Worm (Caenorhabditis elegans) whole organism, L2 larva: ENCODE data around the gene F02C9.1.

Source experiments
- C34F6.9 ChIP-seq: fragments of 150-350 bp; optimal IDR thresholded peaks from 2 replicates; lab custom pipeline; 2014; ENCODE audit warnings: missing biosample characterization, missing genetic modification characterization
- R02D3.7 ChIP-seq: fragments of 150-350 bp; optimal IDR thresholded peaks from 2 replicates; lab custom pipeline; 2014; ENCODE audit warnings: missing biosample characterization, missing genetic modification characterization
- ZK546.5 ChIP-seq: sonication (generic microtip); optimal IDR thresholded peaks from 2 replicates; lab custom pipeline; 2017; ENCODE audit warnings: missing biosample characterization, missing genetic modification characterization
- alr-1 ChIP-seq: fragments of 150-350 bp; optimal IDR thresholded peaks from 2 replicates; lab custom pipeline; 2014; ENCODE audit warnings: missing biosample characterization, missing genetic modification characterization
- ama-1 ChIP-seq: fragments of 150-350 bp; optimal IDR thresholded peaks from 2 replicates; lab custom pipeline; 2018; ENCODE audit warnings: inconsistent platforms
- blmp-1 ChIP-seq: sonication (generic microtip); optimal IDR thresholded peaks from 2 replicates; lab custom pipeline; 2017; ENCODE audit warnings: missing genetic modification characterization, mild to moderate bottlenecking, missing compliant biosample characterization, antibody characterized with exemption, moderate library complexity; ENCODE audit not compliant: insufficient read depth
- ceh-82 ChIP-seq: fragments of 150-350 bp; optimal IDR thresholded peaks from 2 replicates; lab custom pipeline; 2014; ENCODE audit warnings: missing biosample characterization, missing genetic modification characterization
- egl-27 ChIP-seq: sonication (generic microtip); optimal IDR thresholded peaks from 3 replicates; lab custom pipeline; 2017; ENCODE audit warnings: missing biosample characterization, missing genetic modification reagents, missing genetic modification characterization
- elt-1 ChIP-seq: fragments of 150-350 bp; optimal IDR thresholded peaks from 2 replicates; lab custom pipeline; 2014; ENCODE audit warnings: missing biosample characterization, missing genetic modification characterization
- elt-3 ChIP-seq: sonication (generic microtip); optimal IDR thresholded peaks from 2 replicates; lab custom pipeline; 2017; ENCODE audit warnings: missing biosample characterization, missing genetic modification characterization
- gmeb-1 ChIP-seq: fragments of 150-350 bp; optimal IDR thresholded peaks from 2 replicates; lab custom pipeline; 2014; ENCODE audit warnings: missing biosample characterization, missing genetic modification characterization
- lin-13 ChIP-seq: fragments of 150-350 bp; optimal IDR thresholded peaks from 2 replicates; lab custom pipeline; 2014; ENCODE audit warnings: missing biosample characterization, missing genetic modification reagents, missing genetic modification characterization
- lsy-2 ChIP-seq, 2 experiments: fragments of 150-350 bp in 1 of 2; sonication (generic microtip) in 1 of 2; optimal IDR thresholded peaks; 2 replicates each; lab custom pipeline; 2014 to 2017; ENCODE audit warnings: missing biosample characterization in 2 of 2, missing genetic modification characterization in 2 of 2
- nhr-11 ChIP-seq: fragments of 150-350 bp; optimal IDR thresholded peaks from 2 replicates; lab custom pipeline; 2014; ENCODE audit warnings: missing biosample characterization, missing genetic modification characterization
- nhr-12 ChIP-seq: fragments of 150-350 bp; optimal IDR thresholded peaks from 2 replicates; lab custom pipeline; 2014; ENCODE audit warnings: missing biosample characterization, missing genetic modification characterization
- nhr-129 ChIP-seq: fragments of 150-350 bp; optimal IDR thresholded peaks from 2 replicates; lab custom pipeline; 2014; ENCODE audit warnings: missing biosample characterization, missing genetic modification characterization
- nhr-21 ChIP-seq: fragments of 150-350 bp; optimal IDR thresholded peaks from 2 replicates; lab custom pipeline; 2014; ENCODE audit warnings: missing biosample characterization, missing genetic modification characterization
- nhr-23 ChIP-seq: fragments of 150-350 bp; optimal IDR thresholded peaks from 2 replicates; lab custom pipeline; 2014; ENCODE audit warnings: missing biosample characterization, missing genetic modification reagents, missing genetic modification characterization
- nhr-237 ChIP-seq: fragments of 150-350 bp; optimal IDR thresholded peaks from 2 replicates; lab custom pipeline; 2014; ENCODE audit warnings: missing biosample characterization, missing genetic modification characterization
- nhr-6 ChIP-seq: fragments of 150-350 bp; optimal IDR thresholded peaks from 2 replicates; lab custom pipeline; 2014; ENCODE audit warnings: missing biosample characterization, missing genetic modification characterization
- nhr-77 ChIP-seq: fragments of 150-350 bp; optimal IDR thresholded peaks from 2 replicates; lab custom pipeline; 2014; ENCODE audit warnings: missing biosample characterization, missing genetic modification characterization
- peb-1 ChIP-seq: fragments of 150-350 bp; optimal IDR thresholded peaks from 2 replicates; lab custom pipeline; 2014; ENCODE audit warnings: missing biosample characterization, missing genetic modification characterization
- sem-4 ChIP-seq: fragments of 150-350 bp; optimal IDR thresholded peaks from 2 replicates; lab custom pipeline; 2014; ENCODE audit warnings: missing biosample characterization, missing genetic modification reagents, missing genetic modification characterization
- skn-1 ChIP-seq: sonication (generic microtip); optimal IDR thresholded peaks from 2 replicates; lab custom pipeline; 2017; ENCODE audit warnings: missing biosample characterization, missing genetic modification characterization
- sma-3 ChIP-seq: sonication (generic microtip); optimal IDR thresholded peaks from 2 replicates; lab custom pipeline; 2016; ENCODE audit warnings: missing genetic modification reagents, missing genetic modification characterization, missing compliant biosample characterization
- sma-9 ChIP-seq, 2 experiments: fragments of 150-350 bp in 1 of 2; sonication (generic microtip) in 1 of 2; optimal IDR thresholded peaks; 2 replicates each; lab custom pipeline; 2014 to 2016; ENCODE audit warnings: missing genetic modification characterization in 2 of 2, mild to moderate bottlenecking in 1 of 2, missing biosample characterization in 1 of 2, missing compliant biosample characterization in 1 of 2, missing genetic modification reagents in 1 of 2, moderate library complexity in 1 of 2
- snpc-4 ChIP-seq: fragments of 150-350 bp; optimal IDR thresholded peaks from 2 replicates; lab custom pipeline; 2014; ENCODE audit warnings: missing biosample characterization, missing genetic modification characterization
- unc-39 ChIP-seq: fragments of 150-350 bp; optimal IDR thresholded peaks from 2 replicates; lab custom pipeline; 2014; ENCODE audit warnings: missing biosample characterization, missing genetic modification characterization
- unc-55 ChIP-seq: fragments of 150-350 bp; sonication (generic microtip); optimal IDR thresholded peaks from 3 replicates; lab custom pipeline; 2014; ENCODE audit warnings: missing biosample characterization, missing genetic modification reagents, missing genetic modification characterization
- zag-1 ChIP-seq: fragments of 150-350 bp; optimal IDR thresholded peaks from 2 replicates; lab custom pipeline; 2014; ENCODE audit warnings: missing biosample characterization, missing genetic modification characterization
- ztf-1 ChIP-seq: fragments of 200-800 bp; sonication (Bioruptor generic); conservative IDR thresholded peaks from 2 replicates; pipeline ENCODE4 v1.3.6; 2022; ENCODE audit warnings: missing genetic modification characterization, missing compliant biosample characterization
- ztf-11 ChIP-seq: sonication (generic microtip); optimal IDR thresholded peaks from 2 replicates; lab custom pipeline; 2017; ENCODE audit warnings: missing biosample characterization, missing genetic modification characterization

The F02C9.1 gene

DNA sequence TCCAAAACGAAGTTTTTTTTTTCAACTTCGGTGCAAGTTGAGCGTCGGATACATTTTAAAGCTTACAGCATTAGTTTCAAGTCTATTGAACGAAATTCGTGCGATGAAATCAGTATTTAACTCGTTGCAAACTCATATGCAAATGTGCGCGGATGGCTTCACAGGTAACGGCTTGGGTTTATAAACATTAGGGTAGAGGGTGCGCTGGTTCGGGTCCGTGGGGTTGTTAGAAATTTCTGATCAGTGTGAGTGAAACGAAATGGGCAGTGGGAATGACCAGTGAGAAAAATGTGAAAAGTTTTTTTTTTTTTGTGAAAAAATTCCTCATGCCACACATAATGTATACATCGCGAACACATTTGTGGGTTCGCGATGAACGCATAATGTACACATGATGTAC lies 24.6 kb downstream of the F02C9.1 start:
- no peak for TF ChIP-seq snpc-4 (tag; lab: Kevin White, UChicago)
- TF ChIP-seq nhr-6 (tag; lab: Kevin White, UChicago) = no peak
- TF ChIP-seq peb-1 = no peak
- no peak for TF ChIP-seq nhr-129 (tag; lab: Kevin White, UChicago)

DNA sequence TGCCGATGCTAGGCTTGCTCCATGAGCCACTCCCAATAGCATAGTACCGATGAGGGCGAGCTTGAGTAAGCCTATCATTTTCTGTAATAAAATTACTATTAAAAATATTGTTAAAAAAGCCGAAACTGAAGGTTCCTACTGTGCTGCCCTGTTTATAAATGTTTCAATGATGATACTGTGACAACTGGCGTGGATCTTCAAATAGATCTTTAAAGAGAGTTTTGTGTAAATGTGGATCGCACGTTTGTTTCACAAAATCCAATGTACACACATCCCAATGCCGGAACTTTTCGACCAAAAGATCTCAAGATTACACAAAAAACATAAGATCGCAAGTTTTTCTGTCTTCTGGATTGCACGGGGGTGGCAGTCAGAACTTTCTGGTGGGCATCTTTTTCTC lies 26.9 kb downstream of the F02C9.1 start, which contains the start of gene C36C5.14:
Gene C36C5.14, minus strand, starts transcription at position 101 of the 400 bp plus-strand sequence.
- no peak for TF ChIP-seq nhr-11 (tag; lab: Kevin White, UChicago)
- no peak for TF ChIP-seq ztf-1 (GFP tag; lab: Robert Waterston, UW)
- TF ChIP-seq gmeb-1 (tag; lab: Kevin White, UChicago) = no peak
- no peak for TF ChIP-seq nhr-6 (tag; lab: Kevin White, UChicago)
- no peak for TF ChIP-seq elt-3 (tag; lab: Kevin White, UChicago)
- no peak for TF ChIP-seq nhr-23 (tag; lab: Kevin White, UChicago)
- TF ChIP-seq nhr-21 (tag; lab: Kevin White, UChicago) = no peak
- TF ChIP-seq sma-9 (GFP tag; optimal IDR thresholded peaks at IDR 0.05; lab: Kevin White, UChicago) = no peak
- no peak for TF ChIP-seq sma-9 (tag; optimal IDR thresholded peaks at IDR 0.05; lab: Kevin White, UChicago)
- TF ChIP-seq ceh-82 (tag; lab: Kevin White, UChicago) = no peak
- TF ChIP-seq ZK546.5 (tag; lab: Kevin White, UChicago) = no peak
- no peak for TF ChIP-seq ama-1
- no peak for TF ChIP-seq unc-55 (GFP tag; lab: Kevin White, UChicago)

DNA sequence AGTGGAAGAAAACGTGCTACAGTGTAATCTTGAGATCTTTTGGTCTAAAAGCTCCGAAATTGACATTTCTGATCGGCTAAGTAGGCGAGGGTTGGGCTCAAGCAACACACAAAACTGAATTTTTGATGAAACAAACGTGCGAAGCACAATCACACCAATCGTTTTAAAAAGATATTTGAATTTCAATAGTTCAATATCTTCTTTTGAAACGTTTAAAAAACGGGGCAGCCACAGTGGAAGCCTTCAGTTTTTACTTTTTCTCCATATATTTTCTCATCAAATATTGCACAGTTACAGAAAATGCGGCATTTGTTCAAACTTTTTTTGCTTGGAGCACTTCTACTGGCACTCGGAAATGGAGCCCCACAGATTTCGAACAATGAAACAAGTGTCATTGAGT lies 27.8 kb downstream of the F02C9.1 start, which contains the start of gene C36C5.4:
Gene C36C5.4, plus strand, starts transcription at position 301 of the 400 bp plus-strand sequence.
- TF ChIP-seq lsy-2 (tag; optimal IDR thresholded peaks at IDR 0.05; lab: Kevin White, UChicago) (no peak), nhr-129 (tag; lab: Kevin White, UChicago) (no peak), nhr-237 (tag; lab: Kevin White, UChicago) (no peak), elt-1 (tag; lab: Kevin White, UChicago) (no peak), unc-39 (tag; lab: Kevin White, UChicago) (no peak)

- TF ChIP-seq egl-27 (tag; lab: Kevin White, UChicago) (no peak), skn-1 (tag; lab: Kevin White, UChicago) (no peak), lin-13 (GFP tag; lab: Kevin White, UChicago) (no peak), nhr-77 (tag; lab: Kevin White, UChicago) (no peak), ceh-82 (tag; lab: Kevin White, UChicago) (no peak), unc-39 (tag; lab: Kevin White, UChicago) (no peak), nhr-21 (tag; lab: Kevin White, UChicago) (no peak), nhr-12 (tag; lab: Kevin White, UChicago) (no peak), elt-3 (tag; lab: Kevin White, UChicago) (no peak), lsy-2 (tag; optimal IDR thresholded peaks at IDR 0.05; lab: Kevin White, UChicago) (no peak), R02D3.7 (tag; lab: Kevin White, UChicago) (no peak), sma-9 (GFP tag; optimal IDR thresholded peaks at IDR 0.05; lab: Kevin White, UChicago) (no peak), sma-9 (tag; optimal IDR thresholded peaks at IDR 0.05; lab: Kevin White, UChicago) (no peak), blmp-1 (tag; lab: Kevin White, UChicago) (no peak), zag-1 (no peak), nhr-6 (tag; lab: Kevin White, UChicago) (no peak)
Observed at ce11 chrV:3168650-3169049, 30.1 kb downstream of the F02C9.1 start, which contains the start of gene C36C5.15. C36C5.15 (minus strand) TSS chrV:3168750.

ce11 chrV:3169838-3170237 lies 31.3 kb downstream of the F02C9.1 start, which contains the start of gene srbc-6:
srbc-6 (plus strand) TSS chrV:3170138.
- TF ChIP-seq zag-1 = no peak
- TF ChIP-seq, all 48 proteins: peak for 0

- TF ChIP-seq lsy-2 (tag; optimal IDR thresholded peaks at IDR 0.05; lab: Kevin White, UChicago) (no peak), sma-3 (GFP tag; lab: Kevin White, UChicago) (no peak), gmeb-1 (tag; lab: Kevin White, UChicago) (no peak), snpc-4 (tag; lab: Kevin White, UChicago) (no peak), ZK546.5 (tag; lab: Kevin White, UChicago) (no peak), egl-27 (tag; lab: Kevin White, UChicago) (no peak), nhr-21 (tag; lab: Kevin White, UChicago) (no peak), unc-39 (tag; lab: Kevin White, UChicago) (no peak), C34F6.9 (tag; lab: Kevin White, UChicago) (no peak), ceh-82 (tag; lab: Kevin White, UChicago) (no peak), ztf-11 (tag; lab: Kevin White, UChicago) (no peak), nhr-12 (tag; lab: Kevin White, UChicago) (no peak), nhr-237 (tag; lab: Kevin White, UChicago) (no peak), unc-55 (GFP tag; lab: Kevin White, UChicago) (no peak), sem-4 (no peak), alr-1 (no peak), R02D3.7 (tag; lab: Kevin White, UChicago) (no peak)
Observed at ce11 chrV:3171625-3172024, 33.1 kb downstream of the F02C9.1 start.
